Fruit fly (Drosophila melanogaster) whole organism, embryonic: Measurements from ENCODE around the gene Dpm1.

Experiments
- Antp ChIP-seq: fragments of 200-800 bp; sonication (Bioruptor generic); optimal IDR thresholded peaks from 3 replicates; lab custom pipeline; 2016; ENCODE audit warnings: missing biosample characterization, missing genetic modification characterization
- Atf-2 ChIP-seq: fragments of 200-800 bp; sonication (Bioruptor generic); optimal IDR thresholded peaks from 2 replicates; lab custom pipeline; 2016; ENCODE audit warnings: missing biosample characterization, missing genetic modification characterization
- Atf3 ChIP-seq: fragments of 200-800 bp; sonication (Bioruptor generic); optimal IDR thresholded peaks from 3 replicates; lab custom pipeline; 2016; ENCODE audit warnings: missing biosample characterization, missing genetic modification characterization
- CG10321 ChIP-seq: fragments of 200-800 bp; sonication (Bioruptor generic); IDR thresholded peaks from 2 replicates; pipeline ENCODE4 v1.3.6; 2022; ENCODE audit warnings: missing biosample characterization, missing genetic modification characterization
- CG10959 ChIP-seq: fragments of 200-800 bp; sonication (Bioruptor generic); IDR thresholded peaks from 2 replicates; pipeline ENCODE4 v1.3.6; 2022; ENCODE audit warnings: missing biosample characterization, missing genetic modification characterization
- CG12236 ChIP-seq: fragments of 200-800 bp; sonication (Bioruptor generic); optimal IDR thresholded peaks from 2 replicates; lab custom pipeline; 2016; ENCODE audit warnings: missing biosample characterization, missing genetic modification characterization
- CG1233 ChIP-seq: fragments of 200-800 bp; sonication (Bioruptor generic); optimal IDR thresholded peaks from 4 replicates; lab custom pipeline; 2018; ENCODE audit warnings: missing biosample characterization, mild to moderate bottlenecking, missing genetic modification characterization
- CG13123 ChIP-seq: fragments of 200-800 bp; sonication (Bioruptor generic); optimal IDR thresholded peaks from 2 replicates; lab custom pipeline; 2016; ENCODE audit warnings: missing biosample characterization, missing genetic modification characterization
- CG14965 ChIP-seq: fragments of 200-800 bp; sonication (Bioruptor generic); optimal IDR thresholded peaks from 2 replicates; lab custom pipeline; 2016; ENCODE audit warnings: missing biosample characterization, missing genetic modification characterization, borderline replicate concordance
- CG16779 ChIP-seq: fragments of 200-800 bp; sonication (Bioruptor generic); IDR thresholded peaks from 2 replicates; pipeline ENCODE4 v1.3.6; 2022; ENCODE audit warnings: missing biosample characterization, missing genetic modification characterization
- CG17328 ChIP-seq: fragments of 200-800 bp; sonication (Bioruptor generic); IDR thresholded peaks from 2 replicates; pipeline ENCODE4 v1.3.6; 2022; ENCODE audit warnings: missing biosample characterization, missing genetic modification characterization
- CG17802 ChIP-seq: fragments of 200-800 bp; sonication (Bioruptor generic); optimal IDR thresholded peaks from 2 replicates; lab custom pipeline; 2018; ENCODE audit warnings: missing biosample characterization, mild to moderate bottlenecking, missing genetic modification characterization, moderate library complexity
- CG17829 ChIP-seq: fragments of 200-800 bp; optimal IDR thresholded peaks from 2 replicates; lab custom pipeline; 2019; ENCODE audit warnings: missing biosample characterization, mild to moderate bottlenecking, missing genetic modification characterization, moderate library complexity
- CG1792 ChIP-seq: fragments of 200-800 bp; sonication (Bioruptor generic); optimal IDR thresholded peaks from 2 replicates; lab custom pipeline; 2016; ENCODE audit warnings: missing biosample characterization, missing genetic modification characterization
- CG1832 ChIP-seq: fragments of 200-800 bp; sonication (Bioruptor generic); optimal IDR thresholded peaks from 2 replicates; lab custom pipeline; 2017; ENCODE audit warnings: missing biosample characterization, mild to moderate bottlenecking, missing genetic modification characterization, inconsistent platforms
- CG2712 ChIP-seq: fragments of 200-800 bp; optimal IDR thresholded peaks from 3 replicates; lab custom pipeline; 2019; ENCODE audit warnings: missing biosample characterization, mild to moderate bottlenecking, missing genetic modification characterization, moderate library complexity
- CG2875 ChIP-seq: fragments of 200-800 bp; sonication (Bioruptor generic); optimal IDR thresholded peaks from 2 replicates; lab custom pipeline; 2017; ENCODE audit warnings: missing biosample characterization, mild to moderate bottlenecking, missing genetic modification characterization, missing genetic modification reagents
- CG6791 ChIP-seq: fragments of 200-800 bp; sonication (Bioruptor generic); IDR thresholded peaks from 3 replicates; pipeline ENCODE4 v1.3.6; 2022; ENCODE audit warnings: missing biosample characterization, missing genetic modification characterization; ENCODE audit not compliant: partially characterized antibody
- CG7271 ChIP-seq: fragments of 200-800 bp; sonication (Bioruptor generic); optimal IDR thresholded peaks from 2 replicates; lab custom pipeline; 2018; ENCODE audit warnings: missing biosample characterization, mild to moderate bottlenecking, missing genetic modification characterization, moderate library complexity
- CG8290 ChIP-seq, 3 experiments: fragments of 200-800 bp; sonication (Bioruptor generic); optimal IDR thresholded peaks; 2 replicates each; lab custom pipeline; 2016 to 2019; ENCODE audit warnings: missing biosample characterization in 3 of 3, missing genetic modification characterization in 3 of 3, mild to moderate bottlenecking in 2 of 3, moderate library complexity in 1 of 3
- CG8765 ChIP-seq: fragments of 200-800 bp; sonication (Bioruptor generic); IDR thresholded peaks from 2 replicates; pipeline ENCODE4 v1.3.6; 2022; ENCODE audit warnings: missing biosample characterization, missing genetic modification characterization
- Chrac-16 ChIP-seq: fragments of 200-800 bp; sonication (Bioruptor generic); optimal IDR thresholded peaks from 3 replicates; lab custom pipeline; 2016; ENCODE audit warnings: missing biosample characterization, missing genetic modification characterization
- Doc2 ChIP-seq: fragments of 200-800 bp; sonication (Bioruptor generic); IDR thresholded peaks from 2 replicates; pipeline ENCODE4 v1.3.6; 2022; ENCODE audit warnings: missing biosample characterization, missing genetic modification characterization
- H2.0 ChIP-seq: fragments of 200-800 bp; sonication (Bioruptor generic); IDR thresholded peaks from 2 replicates; pipeline ENCODE4 v1.3.6; 2022; ENCODE audit warnings: missing biosample characterization, missing genetic modification characterization
- HmgZ ChIP-seq: fragments of 200-800 bp; sonication (Bioruptor generic); optimal IDR thresholded peaks from 2 replicates; lab custom pipeline; 2018; ENCODE audit warnings: missing biosample characterization, mild to moderate bottlenecking, missing genetic modification characterization
- Hmx ChIP-seq: fragments of 200-800 bp; sonication (Bioruptor generic); optimal IDR thresholded peaks from 2 replicates; lab custom pipeline; 2016; ENCODE audit warnings: missing biosample characterization, missing genetic modification characterization
- Hr39 ChIP-seq: fragments of >200 bp; optimal IDR thresholded peaks from 2 replicates; lab custom pipeline; 2017
- MTF-1 ChIP-seq: fragments of 200-800 bp; sonication (Bioruptor generic); optimal IDR thresholded peaks from 2 replicates; lab custom pipeline; 2018; ENCODE audit warnings: missing biosample characterization, mild to moderate bottlenecking, missing genetic modification characterization, borderline replicate concordance
- Mrtf ChIP-seq: fragments of 200-800 bp; sonication (Bioruptor generic); IDR thresholded peaks from 3 replicates; pipeline ENCODE4 v1.3.6; 2022; ENCODE audit warnings: missing biosample characterization, missing genetic modification characterization
- Oli ChIP-seq: fragments of 200-800 bp; sonication (Bioruptor generic); optimal IDR thresholded peaks from 2 replicates; lab custom pipeline; 2018; ENCODE audit warnings: missing biosample characterization, mild to moderate bottlenecking, missing genetic modification characterization, moderate library complexity
- Poxn ChIP-seq: fragments of 200-800 bp; sonication (Bioruptor generic); IDR thresholded peaks from 2 replicates; pipeline ENCODE4 v1.3.6; 2022; ENCODE audit warnings: missing biosample characterization, missing genetic modification characterization
- Ptx1 ChIP-seq: fragments of 200-800 bp; sonication (Bioruptor generic); IDR thresholded peaks from 2 replicates; pipeline ENCODE4 v1.3.6; 2022; ENCODE audit warnings: missing biosample characterization, missing genetic modification characterization
- Rfx ChIP-seq: fragments of 200-800 bp; sonication (Bioruptor generic); IDR thresholded peaks from 2 replicates; pipeline ENCODE4 v1.3.6; 2022; ENCODE audit warnings: missing biosample characterization, missing genetic modification characterization
- Rx ChIP-seq: fragments of 200-800 bp; sonication (Bioruptor generic); IDR thresholded peaks from 2 replicates; pipeline ENCODE4 v1.3.6; 2022; ENCODE audit warnings: missing biosample characterization, missing genetic modification characterization
- Sin3A ChIP-seq: fragments of >200 bp; optimal IDR thresholded peaks from 2 replicates; lab custom pipeline; 2018
- TFAM ChIP-seq: fragments of 200-800 bp; sonication (Bioruptor generic); optimal IDR thresholded peaks from 2 replicates; lab custom pipeline; 2017; ENCODE audit warnings: missing biosample characterization, missing genetic modification characterization, inconsistent platforms
- Vsx1 ChIP-seq: fragments of 200-800 bp; sonication (Bioruptor generic); optimal IDR thresholded peaks from 2 replicates; lab custom pipeline; 2017; ENCODE audit warnings: missing biosample characterization, mild to moderate bottlenecking, missing genetic modification characterization, missing genetic modification reagents
- Xbp1 ChIP-seq: fragments of 200-800 bp; sonication (Bioruptor generic); optimal IDR thresholded peaks from 3 replicates; lab custom pipeline; 2016; ENCODE audit warnings: missing biosample characterization, mild to moderate bottlenecking, missing genetic modification characterization
- ac ChIP-seq: fragments of 200-800 bp; sonication (Bioruptor generic); optimal IDR thresholded peaks from 3 replicates; lab custom pipeline; 2017; ENCODE audit warnings: missing biosample characterization, mild to moderate bottlenecking, missing genetic modification characterization
- al ChIP-seq: fragments of 200-800 bp; sonication (Bioruptor generic); IDR thresholded peaks from 2 replicates; pipeline ENCODE4 v1.3.6; 2022; ENCODE audit warnings: missing biosample characterization, missing genetic modification characterization
- amos ChIP-seq: fragments of 200-800 bp; sonication (Bioruptor generic); IDR thresholded peaks from 2 replicates; pipeline ENCODE4 v1.3.6; 2022; ENCODE audit warnings: missing biosample characterization, missing genetic modification characterization; ENCODE audit not compliant: partially characterized antibody
- chinmo ChIP-seq: fragments of 200-800 bp; sonication (Bioruptor generic); IDR thresholded peaks from 4 replicates; pipeline ENCODE4 v1.3.6; 2022; ENCODE audit warnings: missing biosample characterization, missing genetic modification characterization; ENCODE audit not compliant: partially characterized antibody
- dpn ChIP-seq, 2 experiments: fragments of 200-800 bp; sonication (Bioruptor generic); optimal IDR thresholded peaks; 3 replicates each; lab custom pipeline; 2016; ENCODE audit warnings: missing biosample characterization in 2 of 2, missing genetic modification characterization in 2 of 2
- jumu ChIP-seq: fragments of 200-800 bp; sonication (Bioruptor generic); optimal IDR thresholded peaks from 3 replicates; lab custom pipeline; 2016; ENCODE audit warnings: missing biosample characterization, missing genetic modification characterization
- luna ChIP-seq: fragments of 200-800 bp; sonication (Bioruptor generic); optimal IDR thresholded peaks from 2 replicates; lab custom pipeline; 2016; ENCODE audit warnings: missing biosample characterization, missing genetic modification characterization
- oc ChIP-seq: fragments of 200-800 bp; sonication (Bioruptor generic); optimal IDR thresholded peaks from 2 replicates; lab custom pipeline; 2018; ENCODE audit warnings: missing biosample characterization, mild to moderate bottlenecking, missing genetic modification characterization, moderate library complexity
- p53 ChIP-seq: fragments of 200-800 bp; sonication (Bioruptor generic); optimal IDR thresholded peaks from 2 replicates; lab custom pipeline; 2016; ENCODE audit warnings: missing biosample characterization, missing genetic modification characterization
- pros ChIP-seq: fragments of 200-800 bp; sonication (Bioruptor generic); optimal IDR thresholded peaks from 3 replicates; lab custom pipeline; 2019; ENCODE audit warnings: missing biosample characterization, mild to moderate bottlenecking, missing genetic modification characterization, moderate library complexity
- sima ChIP-seq: fragments of 200-800 bp; sonication (Bioruptor generic); optimal IDR thresholded peaks from 2 replicates; lab custom pipeline; 2016; ENCODE audit warnings: missing biosample characterization, missing genetic modification characterization
- stc ChIP-seq: fragments of 200-800 bp; sonication (Bioruptor generic); IDR thresholded peaks from 2 replicates; pipeline ENCODE4 v1.3.6; 2022; ENCODE audit warnings: missing biosample characterization, missing genetic modification characterization
- tap ChIP-seq: fragments of 200-800 bp; optimal IDR thresholded peaks from 3 replicates; lab custom pipeline; 2019; ENCODE audit warnings: missing biosample characterization, mild to moderate bottlenecking, missing genetic modification characterization, moderate library complexity
- twi ChIP-seq: fragments of 200-800 bp; optimal IDR thresholded peaks from 2 replicates; lab custom pipeline; 2019; ENCODE audit warnings: missing biosample characterization, mild to moderate bottlenecking, missing genetic modification characterization, moderate library complexity

The Dpm1 gene

dm6 chr2L:19508361-19508918 is 17.7 kb downstream of the Dpm1 start, which contains the start of gene cyst (continued):
- TF ChIP-seq CG13123 (GFP tag; lab: Kevin White, UChicago) (peak; percentile 14), CG1832 (GFP tag; lab: Kevin White, UChicago) (no peak), Rx (GFP tag; lab: Robert Waterston, UW) (no peak), CG10321 (GFP tag; lab: Robert Waterston, UW) (no peak), Xbp1 (GFP tag; lab: Kevin White, UChicago) (peak; percentile 38), CG17802 (tag; lab: Kevin White, UChicago) (no peak), CG6791 (GFP tag; lab: Robert Waterston, UW) (peak; percentile 97), p53 (peak; percentile 50), CG1233 (GFP tag; lab: Kevin White, UChicago) (no peak), Antp (GFP tag; lab: Kevin White, UChicago) (peak; percentile 64), TFAM (GFP tag; lab: Kevin White, UChicago) (no peak), CG17829 (tag; lab: Kevin White, UChicago) (peak; percentile 57), CG2712 (tag; lab: Kevin White, UChicago) (no peak), sima (GFP tag; lab: Kevin White, UChicago) (no peak), HmgZ (peak; percentile 76), pros (GFP tag; lab: Kevin White, UChicago) (no peak), MTF-1 (GFP tag; lab: Kevin White, UChicago) (no peak), H2.0 (GFP tag; lab: Robert Waterston, UW) (no peak), stc (GFP tag; lab: Robert Waterston, UW) (no peak), ac (no peak), CG8765 (GFP tag; lab: Robert Waterston, UW) (peak; percentile 18; the same call in 1 of the 2 replicates), CG1792 (GFP tag; lab: Kevin White, UChicago) (peak; percentile 6), Doc2 (GFP tag; lab: Robert Waterston, UW) (no peak), Mrtf (GFP tag; lab: Robert Waterston, UW) (no peak), CG8290 (GFP tag; optimal IDR thresholded peaks at IDR 0.05; lab: Kevin White, UChicago) (no peak), CG8290 (tag; optimal IDR thresholded peaks at IDR 0.05; lab: Kevin White, UChicago) (no peak), al (no peak), oc (tag; lab: Kevin White, UChicago) (no peak), dpn (GFP tag; optimal IDR thresholded peaks at IDR 0.05; lab: Kevin White, UChicago) (peak; percentile 39 to 54), CG14965 (GFP tag; lab: Kevin White, UChicago) (no peak), CG12236 (no peak), luna (GFP tag; lab: Kevin White, UChicago) (peak; percentile 49), Sin3A (lab: Kevin White, UChicago) (peak; percentile 97), tap (tag; lab: Kevin White, UChicago) (no peak), Ptx1 (peak; percentile 28; the same call in 1 of the 2 replicates), chinmo (GFP tag; lab: Robert Waterston, UW) (peak; percentile 90), jumu (GFP tag; lab: Kevin White, UChicago) (peak; percentile 42), Hr39 (lab: Kevin White, UChicago) (no peak), CG17328 (GFP tag; lab: Robert Waterston, UW) (no peak), Atf-2 (GFP tag; lab: Kevin White, UChicago) (no peak), amos (GFP tag; lab: Robert Waterston, UW) (peak; percentile 97), CG16779 (GFP tag; lab: Robert Waterston, UW) (no peak), CG10959 (GFP tag; lab: Robert Waterston, UW) (no peak), twi (tag; lab: Kevin White, UChicago) (no peak), Oli (tag; lab: Kevin White, UChicago) (no peak), Poxn (GFP tag; lab: Robert Waterston, UW) (no peak), Rfx (GFP tag; lab: Robert Waterston, UW) (peak; percentile 68), Chrac-16 (GFP tag; lab: Kevin White, UChicago) (no peak), Hmx (GFP tag; lab: Kevin White, UChicago) (no peak), Vsx1 (GFP tag; lab: Kevin White, UChicago) (no peak), CG7271 (tag; lab: Kevin White, UChicago) (no peak), CG2875 (GFP tag; lab: Kevin White, UChicago) (no peak), Atf3 (no peak)
